Fruit fly (Drosophila melanogaster): Measurements from ENCODE around the gene CG14543.

- TF ChIP-seq croc (GFP tag; conservative IDR thresholded peaks at IDR 0.05) (no peak), Abd-B (GFP tag; optimal IDR thresholded peaks at IDR 0.05) (no peak)
These were observed 28.5 kb upstream of the CG14543 start for dm6 chr3R:26027903-26028302.
